Worm (Caenorhabditis elegans): ENCODE measurements around the gene metl-18.

- TF ChIP-seq ama-1 (optimal IDR thresholded peaks at IDR 0.05) (no peak), F13H6.1 (tag; optimal IDR thresholded peaks at IDR 0.05) (no peak), nfya-1 (tag; optimal IDR thresholded peaks at IDR 0.05) (no peak), tbx-2 (tag; optimal IDR thresholded peaks at IDR 0.05) (no peak), hlh-6 (tag; optimal IDR thresholded peaks at IDR 0.05) (no peak), K09A11.1 (tag; optimal IDR thresholded peaks at IDR 0.05; ENCODE audit: insufficient read depth) (no peak), syd-9 (tag; optimal IDR thresholded peaks at IDR 0.05) (no peak), hlh-13 (GFP tag; optimal IDR thresholded peaks at IDR 0.05) (no peak), gmeb-2 (tag; optimal IDR thresholded peaks at IDR 0.05) (no peak), hlh-30 (tag; optimal IDR thresholded peaks at IDR 0.05; ENCODE audit: insufficient read depth) (no peak), mec-3 (tag; optimal IDR thresholded peaks at IDR 0.05; ENCODE audit: borderline replicate concordance) (no peak)
Observed at ce11 chrIII:3390144-3390543, 35.4 kb upstream of the metl-18 start.
